Fruit fly (Drosophila melanogaster): ENCODE data around the gene shep.
A peak's percentile ranks its signal among the peaks of the same experiment; 100 is the strongest.

DNA sequence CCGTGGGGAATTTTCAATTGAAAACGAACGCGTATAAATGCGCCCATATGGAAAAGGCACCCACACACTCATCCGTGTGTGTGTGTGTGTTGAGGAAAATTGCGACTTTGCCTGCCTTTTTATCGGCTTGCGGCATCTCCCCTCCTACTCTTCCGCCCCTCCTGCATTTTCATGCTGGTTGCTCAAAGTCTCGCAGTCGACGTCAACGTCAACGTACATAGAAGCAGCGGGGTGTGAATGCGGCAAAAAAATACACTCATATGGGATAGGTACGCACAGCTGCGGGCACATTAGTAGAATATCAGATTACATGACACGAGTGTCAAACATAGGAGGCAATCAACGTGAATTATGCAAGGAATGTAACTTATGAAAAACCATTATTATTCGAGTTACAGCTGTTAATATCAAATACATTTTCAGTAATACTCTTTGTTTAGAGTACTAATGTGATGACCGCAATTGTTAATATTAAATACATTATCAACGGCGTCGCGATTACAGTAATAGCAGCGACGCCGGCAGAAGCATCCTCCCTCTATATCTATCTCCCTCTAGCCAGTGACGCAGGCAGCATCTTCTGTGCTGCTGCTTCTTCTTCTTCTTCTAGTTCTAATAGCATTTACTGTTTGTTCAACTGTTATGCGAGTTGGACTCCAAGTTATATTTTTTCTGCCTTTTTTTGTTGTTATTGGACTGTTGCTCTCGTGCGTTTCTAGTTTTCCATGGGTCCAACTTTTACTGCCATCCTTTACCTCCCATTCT, 90.8 kb downstream of the shep start:
- peak; percentile 83 for TF ChIP-seq CG15269 (tag; optimal IDR thresholded peaks at IDR 0.05)
- TF ChIP-seq CG32767 (GFP tag; IDR thresholded peaks at IDR 0.05) = peak; percentile 84
- peak; percentile 76 for TF ChIP-seq gt (GFP tag; IDR thresholded peaks at IDR 0.05)

Data from whole organism, embryonic.